Worm (Caenorhabditis elegans) whole organism, L1 larva: ENCODE results near the gene puf-5.
A peak's percentile ranks its signal among the peaks of the same experiment; 100 is the strongest.

Source experiments
- C34B4.2 ChIP-seq: sonication (generic microtip); optimal IDR thresholded peaks from 2 replicates; lab custom pipeline; 2017; ENCODE audit warnings: mild to moderate bottlenecking, missing genetic modification characterization, missing compliant biosample characterization
- F16B12.6 ChIP-seq: fragments of 150-350 bp; optimal IDR thresholded peaks from 2 replicates; lab custom pipeline; 2014; ENCODE audit warnings: missing biosample characterization, missing genetic modification characterization
- alr-1 ChIP-seq: fragments of 200-800 bp; sonication (Bioruptor generic); optimal IDR thresholded peaks from 2 replicates; lab custom pipeline; 2018; ENCODE audit warnings: borderline replicate concordance, mild to moderate bottlenecking, missing genetic modification characterization, missing compliant biosample characterization
- ama-1 ChIP-seq: fragments of 150-350 bp; optimal IDR thresholded peaks from 2 replicates; lab custom pipeline; 2014
- blmp-1 ChIP-seq: fragments of 150-350 bp; optimal IDR thresholded peaks from 2 replicates; lab custom pipeline; 2014; ENCODE audit warnings: missing biosample characterization, missing genetic modification characterization
- ceh-63 ChIP-seq: fragments of 200-800 bp; sonication (Bioruptor generic); optimal IDR thresholded peaks from 2 replicates; lab custom pipeline; 2018; ENCODE audit warnings: mild to moderate bottlenecking, missing genetic modification characterization, missing compliant biosample characterization
- dpl-1 ChIP-seq, 3 experiments: fragments of 150-350 bp in 2 of 3; sonication (generic microtip) in 1 of 3; optimal IDR thresholded peaks; 2 replicates each; lab custom pipeline; 2014 to 2017; ENCODE audit warnings: missing biosample characterization in 3 of 3, missing genetic modification characterization in 3 of 3, missing genetic modification reagents in 3 of 3
- efl-1 ChIP-seq, 4 experiments: fragments of 150-350 bp; optimal IDR thresholded peaks in 3 of 4; peaks in 1 of 4; 1 replicate in 1 of 4; 2 replicates in 3 of 4; lab custom pipeline; 2014; ENCODE audit warnings: missing biosample characterization in 2 of 4, missing genetic modification characterization in 2 of 4, missing genetic modification reagents in 2 of 4
- elt-3 ChIP-seq, 6 experiments: fragments of 150-350 bp in 1 of 6; sonication (generic microtip); optimal IDR thresholded peaks; 2 replicates each; lab custom pipeline; 2017 to 2018; ENCODE audit warnings: missing biosample characterization in 6 of 6, missing genetic modification characterization in 6 of 6, inconsistent platforms in 1 of 6
- fkh-10 ChIP-seq: sonication (generic microtip); optimal IDR thresholded peaks from 2 replicates; lab custom pipeline; 2017; ENCODE audit warnings: missing biosample characterization, missing genetic modification reagents, missing genetic modification characterization
- hlh-4 ChIP-seq: sonication (generic microtip); optimal IDR thresholded peaks from 2 replicates; lab custom pipeline; 2016; ENCODE audit warnings: mild to moderate bottlenecking, missing genetic modification characterization, missing compliant biosample characterization
- isw-1 ChIP-seq: fragments of 200-800 bp; sonication (Bioruptor generic); IDR thresholded peaks from 2 replicates; pipeline ENCODE4 v1.3.6; 2022; ENCODE audit warnings: missing genetic modification characterization, missing compliant biosample characterization
- jun-1 ChIP-seq: fragments of 150-350 bp; optimal IDR thresholded peaks from 2 replicates; lab custom pipeline; 2014; ENCODE audit warnings: missing biosample characterization, missing genetic modification reagents, missing genetic modification characterization
- lin-14 ChIP-seq: fragments of 200-800 bp; sonication (Bioruptor generic); optimal IDR thresholded peaks from 2 replicates; lab custom pipeline; 2018; ENCODE audit warnings: mild to moderate bottlenecking, missing genetic modification characterization, moderate library complexity, missing compliant biosample characterization
- lin-15B ChIP-seq: fragments of 150-350 bp; sonication (generic microtip); optimal IDR thresholded peaks from 3 replicates; lab custom pipeline; 2014; ENCODE audit warnings: missing biosample characterization, missing genetic modification characterization
- lin-39 ChIP-seq: fragments of 150-350 bp; optimal IDR thresholded peaks from 2 replicates; lab custom pipeline; 2014; ENCODE audit warnings: missing biosample characterization, missing genetic modification reagents, missing genetic modification characterization
- lir-3 ChIP-seq: sonication (generic microtip); optimal IDR thresholded peaks from 2 replicates; lab custom pipeline; 2016; ENCODE audit warnings: mild to moderate bottlenecking, missing genetic modification characterization, moderate library complexity, missing compliant biosample characterization; ENCODE audit not compliant: poor library complexity
- lsy-2 ChIP-seq, 2 experiments: fragments of 150-350 bp; optimal IDR thresholded peaks; 2 replicates each; lab custom pipeline; 2014; ENCODE audit warnings: missing biosample characterization in 2 of 2, missing genetic modification characterization in 2 of 2
- mab-9 ChIP-seq: fragments of 200-800 bp; sonication (Bioruptor generic); IDR thresholded peaks from 2 replicates; pipeline ENCODE4 v1.3.6; 2022; ENCODE audit warnings: missing genetic modification reagents, missing genetic modification characterization, missing compliant biosample characterization
- mep-1 ChIP-seq: fragments of 150-350 bp; optimal IDR thresholded peaks from 2 replicates; lab custom pipeline; 2014; ENCODE audit warnings: missing biosample characterization, missing genetic modification characterization
- nhr-28 ChIP-seq: fragments of 150-350 bp; optimal IDR thresholded peaks from 2 replicates; lab custom pipeline; 2014; ENCODE audit warnings: missing biosample characterization, missing genetic modification characterization
- nhr-77 ChIP-seq: fragments of 150-350 bp; optimal IDR thresholded peaks from 2 replicates; lab custom pipeline; 2014; ENCODE audit warnings: missing biosample characterization, missing genetic modification characterization
- nhr-85 ChIP-seq: sonication (generic microtip); peaks from one replicate; lab custom pipeline; 2016; ENCODE audit warnings: missing genetic modification characterization, inconsistent platforms, missing compliant biosample characterization
- pag-3 ChIP-seq: sonication (generic microtip); optimal IDR thresholded peaks from 2 replicates; lab custom pipeline; 2017; ENCODE audit warnings: missing genetic modification characterization, mild to moderate bottlenecking, missing compliant biosample characterization, antibody characterized with exemption, borderline replicate concordance; ENCODE audit not compliant: insufficient read depth
- pqm-1 ChIP-seq: sonication (generic microtip); optimal IDR thresholded peaks from 3 replicates; lab custom pipeline; 2017; ENCODE audit warnings: missing biosample characterization, missing genetic modification characterization
- rnt-1 ChIP-seq: sonication (generic microtip); optimal IDR thresholded peaks from 2 replicates; lab custom pipeline; 2016; ENCODE audit warnings: mild to moderate bottlenecking, missing genetic modification characterization, moderate library complexity, missing compliant biosample characterization
- snu-23 ChIP-seq: sonication (generic microtip); optimal IDR thresholded peaks from 2 replicates; lab custom pipeline; 2016; ENCODE audit warnings: missing genetic modification characterization, missing compliant biosample characterization
- tlp-1 ChIP-seq: fragments of 150-350 bp; optimal IDR thresholded peaks from 2 replicates; lab custom pipeline; 2014; ENCODE audit warnings: missing biosample characterization, missing genetic modification characterization
- unc-130 ChIP-seq: fragments of 150-350 bp; optimal IDR thresholded peaks from 2 replicates; lab custom pipeline; 2017; ENCODE audit warnings: missing biosample characterization, missing genetic modification characterization, inconsistent platforms
- zag-1 ChIP-seq: fragments of 150-350 bp; optimal IDR thresholded peaks from 2 replicates; lab custom pipeline; 2014; ENCODE audit warnings: missing biosample characterization, missing genetic modification characterization
- zip-4 ChIP-seq: fragments of 200-800 bp; sonication (Bioruptor generic); optimal IDR thresholded peaks from 2 replicates; lab custom pipeline; 2018; ENCODE audit warnings: mild to moderate bottlenecking, missing genetic modification characterization, moderate library complexity, missing compliant biosample characterization
- ztf-4 ChIP-seq: fragments of 150-350 bp; optimal IDR thresholded peaks from 2 replicates; lab custom pipeline; 2014; ENCODE audit warnings: missing biosample characterization, missing genetic modification characterization

puf-5 gene

ce11 chrII:8575184-8575583 is at the start of gene puf-5:
Gene puf-5 (plus strand): TSS chrII:8575541.
- TF ChIP-seq isw-1 (GFP tag; lab: Robert Waterston, UW): no peak
- TF ChIP-seq C34B4.2 (tag; lab: Kevin White, UChicago): no peak
- TF ChIP-seq zip-4 (GFP tag; lab: Kevin White, UChicago): no peak
- no peak for TF ChIP-seq hlh-4 (tag; lab: Kevin White, UChicago)
- no peak for TF ChIP-seq alr-1 (tag; lab: Kevin White, UChicago)
- TF ChIP-seq lin-15B: no peak
- TF ChIP-seq pag-3 (tag; lab: Kevin White, UChicago): no peak
- TF ChIP-seq blmp-1 (tag; lab: Kevin White, UChicago): no peak
- no peak for TF ChIP-seq nhr-28
- no peak for TF ChIP-seq pqm-1 (tag; lab: Kevin White, UChicago)
- TF ChIP-seq, all 84 proteins: peak for 0

DNA sequence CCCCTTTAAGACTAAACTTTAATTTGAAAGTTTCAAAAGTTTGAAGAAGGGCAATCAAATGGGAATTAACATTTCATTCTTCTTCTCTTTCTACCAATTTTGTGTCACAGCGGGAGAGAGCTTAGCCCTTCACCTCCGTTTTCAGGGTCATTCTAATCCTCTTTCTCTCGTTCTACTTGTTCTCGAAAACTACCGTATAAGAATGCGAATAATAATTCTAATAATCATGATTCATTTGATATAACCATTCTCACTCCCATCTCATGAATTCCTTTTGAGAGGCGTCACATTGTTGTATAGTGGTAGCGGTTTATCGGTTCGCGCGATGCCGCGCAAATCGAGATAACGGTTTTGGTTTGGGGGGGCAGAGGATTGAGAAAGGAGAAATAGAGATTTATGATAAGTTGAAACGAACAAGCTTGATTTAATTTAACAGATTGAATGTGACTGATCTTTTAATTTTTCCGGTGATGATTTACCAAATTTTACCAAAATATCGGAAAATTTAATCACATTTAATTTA is 46.1 kb upstream of the puf-5 start:
- TF ChIP-seq snu-23 (GFP tag; lab: Kevin White, UChicago) (peak; percentile 13), lsy-2 (tag; optimal IDR thresholded peaks at IDR 0.05; lab: Kevin White, UChicago) (peak in 1 of 2 experiments; percentile 13), jun-1 (no peak), mep-1 (peak; percentile 9), fkh-10 (GFP tag; lab: Kevin White, UChicago) (no peak), lin-14 (peak; percentile 2), nhr-85 (tag; lab: Kevin White, UChicago) (peak; percentile 60), blmp-1 (tag; lab: Kevin White, UChicago) (peak; percentile 75), ceh-63 (GFP tag; lab: Kevin White, UChicago) (no peak), elt-3 (tag; optimal IDR thresholded peaks at IDR 0.05; lab: Kevin White, UChicago) (peak in 1 of 6 experiments; percentile 29)
- TF ChIP-seq, all 84 proteins: peak for 7

ce11 chrII:8531181-8531759 is 44.1 kb upstream of the puf-5 start, which contains the start of gene gldi-7:
Gene gldi-7 (minus strand): TSS chrII:8531222.
- TF ChIP-seq lir-3 (tag; lab: Kevin White, UChicago) (no peak), lin-39 (tag; lab: Kevin White, UChicago) (no peak), tlp-1 (tag; lab: Kevin White, UChicago) (no peak), mab-9 (GFP tag; lab: Robert Waterston, UW) (no peak), ztf-4 (tag; lab: Kevin White, UChicago) (no peak), ama-1 (lab: Kevin White, UChicago) (no peak), efl-1 (optimal IDR thresholded peaks at IDR 0.05; lab: Kevin White, UChicago) (no peak), efl-1 (GFP tag; optimal IDR thresholded peaks at IDR 0.05 in 1 of 2; lab: Kevin White, UChicago) (peak in 1 of 2 experiments; percentile 54), unc-130 (tag; lab: Kevin White, UChicago) (no peak), nhr-77 (tag; lab: Kevin White, UChicago) (no peak), blmp-1 (tag; lab: Kevin White, UChicago) (peak; percentile 11), F16B12.6 (tag; lab: Kevin White, UChicago) (no peak)

ce11 chrII:8532015-8532414 is 43.3 kb upstream of the puf-5 start:
- TF ChIP-seq dpl-1 (GFP tag; optimal IDR thresholded peaks at IDR 0.05; lab: Kevin White, UChicago) (no peak), zag-1 (tag; lab: Kevin White, UChicago) (no peak), snu-23 (GFP tag; lab: Kevin White, UChicago) (peak; percentile 11), blmp-1 (tag; lab: Kevin White, UChicago) (peak; percentile 98), efl-1 (optimal IDR thresholded peaks at IDR 0.05; lab: Kevin White, UChicago) (no peak), efl-1 (GFP tag; optimal IDR thresholded peaks at IDR 0.05 in 1 of 2; lab: Kevin White, UChicago) (peak in 1 of 2 experiments; percentile 31), rnt-1 (tag; lab: Kevin White, UChicago) (peak; percentile 6), nhr-85 (tag; lab: Kevin White, UChicago) (peak; percentile 8)
- TF ChIP-seq, all 84 proteins: peak for 5
